Fruit fly (Drosophila melanogaster): Measurements from ENCODE around the gene MBD-R2.

- TF ChIP-seq Lpt (GFP tag; optimal IDR thresholded peaks at IDR 0.05), result no peak
- TF ChIP-seq CG15336 (GFP tag; IDR thresholded peaks at IDR 0.05), result no peak
- TF ChIP-seq dsx (GFP tag; optimal IDR thresholded peaks at IDR 0.05; ENCODE audit: poor library complexity, severe bottlenecking), result no peak
- no peak for TF ChIP-seq CG32006 (GFP tag; optimal IDR thresholded peaks at IDR 0.05)
These were observed 20.8 kb upstream of the MBD-R2 start, which contains the start of gene GstD6 for dm6 chr3R:12376828-12377227.

Data from whole organism, prepupa.